Worm (Caenorhabditis elegans) whole organism, mixed stage, embryonic: ENCODE measurements around the gene dhs-23.

Experiments
- elt-1 ChIP-seq: sonication (generic microtip); optimal IDR thresholded peaks from 2 replicates; lab custom pipeline; 2017; ENCODE audit warnings: missing genetic modification characterization, mild to moderate bottlenecking, missing compliant biosample characterization, antibody characterized with exemption, moderate library complexity, borderline replicate concordance; ENCODE audit not compliant: insufficient read depth
- elt-3 ChIP-seq: fragments of 150-350 bp; optimal IDR thresholded peaks from 2 replicates; lab custom pipeline; 2014; ENCODE audit warnings: missing biosample characterization, missing genetic modification characterization
- lsy-2 ChIP-seq: fragments of 150-350 bp; optimal IDR thresholded peaks from 2 replicates; lab custom pipeline; 2014; ENCODE audit warnings: missing biosample characterization, missing genetic modification characterization
- nhr-12 ChIP-seq: fragments of 150-350 bp; optimal IDR thresholded peaks from 2 replicates; lab custom pipeline; 2014; ENCODE audit warnings: missing biosample characterization, missing genetic modification characterization
- nhr-237 ChIP-seq: fragments of 150-350 bp; optimal IDR thresholded peaks from 2 replicates; lab custom pipeline; 2014; ENCODE audit warnings: missing biosample characterization, missing genetic modification characterization
- nhr-28 ChIP-seq: fragments of 150-350 bp; optimal IDR thresholded peaks from 2 replicates; lab custom pipeline; 2014; ENCODE audit warnings: missing biosample characterization, missing genetic modification characterization
- nhr-76 ChIP-seq: sonication (generic microtip); optimal IDR thresholded peaks from 2 replicates; lab custom pipeline; 2017; ENCODE audit warnings: missing biosample characterization, missing genetic modification characterization
- pha-4 ChIP-seq: fragments of 150-350 bp; optimal IDR thresholded peaks from 2 replicates; lab custom pipeline; 2018; ENCODE audit warnings: missing biosample characterization, missing genetic modification reagents, missing genetic modification characterization
- snpc-4 ChIP-seq: fragments of 150-350 bp; optimal IDR thresholded peaks from 2 replicates; lab custom pipeline; 2014; ENCODE audit warnings: missing biosample characterization, missing genetic modification characterization
- sptf-1 ChIP-seq: sonication (generic microtip); optimal IDR thresholded peaks from 2 replicates; lab custom pipeline; 2017; ENCODE audit warnings: mild to moderate bottlenecking, missing genetic modification characterization, moderate library complexity, missing compliant biosample characterization
- ztf-11 ChIP-seq: fragments of 150-350 bp; optimal IDR thresholded peaks from 2 replicates; lab custom pipeline; 2014; ENCODE audit warnings: missing biosample characterization, missing genetic modification characterization

- TF ChIP-seq nhr-28 (tag; lab: Kevin White, UChicago): no peak
- TF ChIP-seq pha-4 (tag; lab: Kevin White, UChicago): no peak
- TF ChIP-seq nhr-76: no peak
- TF ChIP-seq nhr-12 (tag; lab: Kevin White, UChicago): no peak
- no peak for TF ChIP-seq snpc-4 (tag; lab: Kevin White, UChicago)
- TF ChIP-seq nhr-237 (tag; lab: Kevin White, UChicago): no peak
- TF ChIP-seq sptf-1 (tag; lab: Kevin White, UChicago): no peak
- no peak for TF ChIP-seq lsy-2 (tag; lab: Kevin White, UChicago)
- no peak for TF ChIP-seq elt-1 (tag; lab: Kevin White, UChicago)
- no peak for TF ChIP-seq ztf-11
- no peak for TF ChIP-seq elt-3 (tag; lab: Kevin White, UChicago)
These were observed 23.8 kb downstream of the dhs-23 start, which contains the start of gene srh-258 for ce11 chrV:15404859-15405258.
